Worm (Caenorhabditis elegans): Measurements from ENCODE around the gene Y51H7C.12.

Gene Y51H7C.12

ce11 chrII:1477295-1477694 is 30.7 kb upstream of the Y51H7C.12 start:
- TF ChIP-seq snpc-4 (tag; optimal IDR thresholded peaks at IDR 0.05) (no peak), tbx-2 (tag; optimal IDR thresholded peaks at IDR 0.05) (no peak), efl-3 (GFP tag; optimal IDR thresholded peaks at IDR 0.05) (no peak), egl-27 (tag; optimal IDR thresholded peaks at IDR 0.05) (no peak), nhr-77 (tag; optimal IDR thresholded peaks at IDR 0.05) (no peak), dsc-1 (tag; optimal IDR thresholded peaks at IDR 0.05) (no peak), lin-15B (tag; optimal IDR thresholded peaks at IDR 0.05) (no peak), C34B4.2 (tag; optimal IDR thresholded peaks at IDR 0.05) (no peak), egl-13 (tag; optimal IDR thresholded peaks at IDR 0.05) (no peak), alr-1 (tag; optimal IDR thresholded peaks at IDR 0.05; ENCODE audit: borderline replicate concordance) (no peak), elt-3 (tag; optimal IDR thresholded peaks at IDR 0.05) (no peak), swsn-7 (tag; optimal IDR thresholded peaks at IDR 0.05) (no peak), pax-3 (tag; optimal IDR thresholded peaks at IDR 0.05) (no peak), mep-1 (tag; optimal IDR thresholded peaks at IDR 0.05) (no peak), ceh-82 (tag; optimal IDR thresholded peaks at IDR 0.05) (no peak), efl-1 (optimal IDR thresholded peaks at IDR 0.05) (no peak), efl-1 (GFP tag; optimal IDR thresholded peaks at IDR 0.05 in 1 of 2) (no peak), lin-35 (GFP tag; optimal IDR thresholded peaks at IDR 0.05) (no peak)

ce11 chrII:1476016-1476415 is 29.5 kb upstream of the Y51H7C.12 start:
- TF ChIP-seq nhr-12 (tag; optimal IDR thresholded peaks at IDR 0.05) (no peak), fos-1 (tag; optimal IDR thresholded peaks at IDR 0.05) (no peak), zag-1 (tag; optimal IDR thresholded peaks at IDR 0.05) (no peak), aha-1 (tag; optimal IDR thresholded peaks at IDR 0.05) (no peak), lin-14 (GFP tag; optimal IDR thresholded peaks at IDR 0.05) (no peak), xbp-1 (tag; optimal IDR thresholded peaks at IDR 0.05) (no peak), egl-27 (tag; optimal IDR thresholded peaks at IDR 0.05) (no peak), isw-1 (GFP tag; IDR thresholded peaks at IDR 0.05) (no peak), unc-62 (GFP tag; optimal IDR thresholded peaks at IDR 0.05) (no peak), ceh-82 (tag; optimal IDR thresholded peaks at IDR 0.05) (no peak)

- TF ChIP-seq efl-3 (GFP tag; optimal IDR thresholded peaks at IDR 0.05) (no peak), ets-5 (GFP tag; IDR thresholded peaks at IDR 0.05) (no peak), fkh-8 (tag; optimal IDR thresholded peaks at IDR 0.05) (peak; percentile 22), elt-2 (tag; optimal IDR thresholded peaks at IDR 0.05) (peak; percentile 66), fos-1 (tag; optimal IDR thresholded peaks at IDR 0.05) (no peak), dsc-1 (tag; optimal IDR thresholded peaks at IDR 0.05) (no peak), fkh-4 (tag; optimal IDR thresholded peaks at IDR 0.05; ENCODE audit: borderline replicate concordance) (no peak), lin-13 (GFP tag; optimal IDR thresholded peaks at IDR 0.05) (no peak), pax-3 (tag; optimal IDR thresholded peaks at IDR 0.05) (no peak), ceh-63 (GFP tag; optimal IDR thresholded peaks at IDR 0.05) (no peak)
These were observed 28.8 kb upstream of the Y51H7C.12 start for ce11 chrII:1475328-1475727.

- no peak for TF ChIP-seq efl-1 (optimal IDR thresholded peaks at IDR 0.05)
- peak in 1 of 2 experiments; percentile 4 for TF ChIP-seq efl-1 (GFP tag; optimal IDR thresholded peaks at IDR 0.05 in 1 of 2)
- no peak for TF ChIP-seq pqm-1 (tag; optimal IDR thresholded peaks at IDR 0.05)
These were observed 28.3 kb upstream of the Y51H7C.12 start for ce11 chrII:1474807-1475206.

- no peak for TF ChIP-seq lir-3 (tag; optimal IDR thresholded peaks at IDR 0.05; ENCODE audit: poor library complexity)
These were observed 26.9 kb upstream of the Y51H7C.12 start, which contains the start of gene H17B01.5 for ce11 chrII:1473481-1473880. Gene H17B01.5, minus strand, starts transcription at chrII:1473581.
